Worm (Caenorhabditis elegans) whole organism, L2 larva: Measurements from ENCODE around the gene T28A8.6.

Experiments
- C34F6.9 ChIP-seq: fragments of 150-350 bp; optimal IDR thresholded peaks from 2 replicates; lab custom pipeline; 2014; ENCODE audit warnings: missing biosample characterization, missing genetic modification characterization
- F13H6.1 ChIP-seq: sonication (generic microtip); optimal IDR thresholded peaks from 2 replicates; lab custom pipeline; 2016; ENCODE audit warnings: missing genetic modification characterization, missing compliant biosample characterization
- ZK546.5 ChIP-seq: sonication (generic microtip); optimal IDR thresholded peaks from 2 replicates; lab custom pipeline; 2017; ENCODE audit warnings: missing biosample characterization, missing genetic modification characterization
- mdl-1 ChIP-seq, 2 experiments: fragments of 150-350 bp in 1 of 2; sonication (generic microtip) in 1 of 2; optimal IDR thresholded peaks; 2 replicates each; lab custom pipeline; 2017; ENCODE audit warnings: missing biosample characterization in 2 of 2, missing genetic modification characterization in 2 of 2
- nhr-21 ChIP-seq: fragments of 150-350 bp; optimal IDR thresholded peaks from 2 replicates; lab custom pipeline; 2014; ENCODE audit warnings: missing biosample characterization, missing genetic modification characterization
- nhr-237 ChIP-seq: fragments of 150-350 bp; optimal IDR thresholded peaks from 2 replicates; lab custom pipeline; 2014; ENCODE audit warnings: missing biosample characterization, missing genetic modification characterization
- skn-1 ChIP-seq: sonication (generic microtip); optimal IDR thresholded peaks from 2 replicates; lab custom pipeline; 2017; ENCODE audit warnings: missing biosample characterization, missing genetic modification characterization
- snpc-4 ChIP-seq: fragments of 150-350 bp; optimal IDR thresholded peaks from 2 replicates; lab custom pipeline; 2014; ENCODE audit warnings: missing biosample characterization, missing genetic modification characterization

DNA sequence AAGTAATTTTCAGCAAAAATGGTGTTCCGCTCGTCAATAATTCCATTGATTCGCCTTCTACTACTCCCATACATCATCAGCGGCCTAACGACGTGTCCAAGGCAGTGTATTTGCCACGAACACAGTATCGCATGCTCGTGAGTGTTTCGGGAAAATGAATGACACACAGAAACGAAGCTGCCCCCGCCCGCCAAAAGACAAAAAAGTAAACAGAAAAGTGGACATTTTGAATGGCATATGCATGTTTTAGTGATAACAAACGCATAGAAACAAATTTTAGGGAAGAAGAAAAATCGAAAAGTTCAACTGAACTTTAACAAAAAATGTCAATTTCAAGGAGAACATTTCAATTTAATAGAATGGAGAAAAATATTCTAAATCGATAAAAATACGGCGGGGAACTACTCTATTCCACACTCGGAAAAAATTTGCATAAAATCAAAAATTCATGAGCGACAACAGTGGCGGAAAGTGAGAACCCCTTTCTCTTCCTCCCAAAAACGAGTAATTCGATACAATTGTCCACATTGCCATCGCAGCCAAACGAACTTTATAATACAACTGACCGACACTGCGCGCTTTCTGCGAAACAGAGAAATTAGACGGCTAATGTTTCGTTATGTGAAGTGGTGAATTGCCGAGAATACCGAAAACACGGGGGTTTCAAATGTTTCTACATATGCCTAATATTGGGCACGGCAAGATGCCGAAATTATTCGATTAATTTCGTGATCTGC lies 29.7 kb downstream of the T28A8.6 start:
- TF ChIP-seq F13H6.1 (tag; lab: Kevin White, UChicago), result no peak
- TF ChIP-seq mdl-1 (tag; optimal IDR thresholded peaks at IDR 0.05; lab: Kevin White, UChicago), result no peak
- TF ChIP-seq skn-1, result no peak
- TF ChIP-seq C34F6.9 (tag; lab: Kevin White, UChicago), result no peak
- TF ChIP-seq nhr-237 (tag; lab: Kevin White, UChicago), result no peak
- TF ChIP-seq ZK546.5, result no peak
- TF ChIP-seq nhr-21 (tag; lab: Kevin White, UChicago), result no peak
- TF ChIP-seq snpc-4, result no peak
